Worm (Caenorhabditis elegans) whole organism, L1 larva: ENCODE data around the gene ooc-5.

Experiments used
- C04F5.9 ChIP-seq: sonication (generic microtip); optimal IDR thresholded peaks from 2 replicates; lab custom pipeline; 2016; ENCODE audit warnings: missing genetic modification characterization, missing compliant biosample characterization
- C16A3.4 ChIP-seq: fragments of 150-350 bp; optimal IDR thresholded peaks from 2 replicates; lab custom pipeline; 2014; ENCODE audit warnings: missing biosample characterization, missing genetic modification characterization
- F16B12.6 ChIP-seq: fragments of 150-350 bp; optimal IDR thresholded peaks from 2 replicates; lab custom pipeline; 2014; ENCODE audit warnings: missing biosample characterization, missing genetic modification characterization
- Y116A8C.19 ChIP-seq: sonication (generic microtip); optimal IDR thresholded peaks from 2 replicates; lab custom pipeline; 2016; ENCODE audit warnings: missing compliant biosample characterization, missing genetic modification characterization, borderline replicate concordance
- aly-2 ChIP-seq: fragments of 150-350 bp; optimal IDR thresholded peaks from 2 replicates; lab custom pipeline; 2014; ENCODE audit warnings: missing biosample characterization, missing genetic modification characterization
- ama-1 ChIP-seq: fragments of 150-350 bp; optimal IDR thresholded peaks from 2 replicates; lab custom pipeline; 2014
- ceh-82 ChIP-seq, 3 experiments: fragments of 150-350 bp in 1 of 3; sonication (generic microtip) in 2 of 3; optimal IDR thresholded peaks; 2 replicates each; lab custom pipeline; 2014 to 2017; ENCODE audit warnings: missing biosample characterization in 3 of 3, missing genetic modification characterization in 3 of 3
- dpl-1 ChIP-seq, 3 experiments: fragments of 150-350 bp in 2 of 3; sonication (generic microtip) in 1 of 3; optimal IDR thresholded peaks; 2 replicates each; lab custom pipeline; 2014 to 2017; ENCODE audit warnings: missing biosample characterization in 3 of 3, missing genetic modification characterization in 3 of 3, missing genetic modification reagents in 3 of 3
- efl-1 ChIP-seq, 4 experiments: fragments of 150-350 bp; optimal IDR thresholded peaks in 3 of 4; peaks in 1 of 4; 1 replicate in 1 of 4; 2 replicates in 3 of 4; lab custom pipeline; 2014; ENCODE audit warnings: missing biosample characterization in 2 of 4, missing genetic modification characterization in 2 of 4, missing genetic modification reagents in 2 of 4
- egl-27 ChIP-seq, 2 experiments: fragments of 150-350 bp in 1 of 2; sonication (generic microtip); optimal IDR thresholded peaks; 3 replicates each; lab custom pipeline; 2017 to 2018; ENCODE audit warnings: missing biosample characterization in 2 of 2, missing genetic modification characterization in 2 of 2, missing genetic modification reagents in 2 of 2
- ets-5 ChIP-seq: fragments of 200-800 bp; sonication (Bioruptor generic); IDR thresholded peaks from 2 replicates; pipeline ENCODE4 v1.3.6; 2022; ENCODE audit warnings: missing genetic modification characterization, missing compliant biosample characterization
- grh-1 ChIP-seq: fragments of 200-800 bp; sonication (Bioruptor generic); IDR thresholded peaks from 2 replicates; pipeline ENCODE4 v1.3.6; 2022; ENCODE audit warnings: missing genetic modification reagents, missing genetic modification characterization, missing compliant biosample characterization
- irx-1 ChIP-seq: sonication (generic microtip); optimal IDR thresholded peaks from 2 replicates; lab custom pipeline; 2016; ENCODE audit warnings: missing genetic modification characterization, missing compliant biosample characterization
- lin-13 ChIP-seq: fragments of 150-350 bp; optimal IDR thresholded peaks from 2 replicates; lab custom pipeline; 2014; ENCODE audit warnings: missing biosample characterization, missing genetic modification reagents, missing genetic modification characterization
- lin-14 ChIP-seq: fragments of 200-800 bp; sonication (Bioruptor generic); optimal IDR thresholded peaks from 2 replicates; lab custom pipeline; 2018; ENCODE audit warnings: mild to moderate bottlenecking, missing genetic modification characterization, moderate library complexity, missing compliant biosample characterization
- lin-35 ChIP-seq, 2 experiments: fragments of 150-350 bp; optimal IDR thresholded peaks; 2 replicates each; lab custom pipeline; 2014; ENCODE audit warnings: missing biosample characterization in 2 of 2, missing genetic modification characterization in 2 of 2, missing genetic modification reagents in 2 of 2
- lir-3 ChIP-seq: sonication (generic microtip); optimal IDR thresholded peaks from 2 replicates; lab custom pipeline; 2016; ENCODE audit warnings: mild to moderate bottlenecking, missing genetic modification characterization, moderate library complexity, missing compliant biosample characterization; ENCODE audit not compliant: poor library complexity
- lsy-2 ChIP-seq, 2 experiments: fragments of 150-350 bp; optimal IDR thresholded peaks; 2 replicates each; lab custom pipeline; 2014; ENCODE audit warnings: missing biosample characterization in 2 of 2, missing genetic modification characterization in 2 of 2
- mab-9 ChIP-seq: fragments of 200-800 bp; sonication (Bioruptor generic); IDR thresholded peaks from 2 replicates; pipeline ENCODE4 v1.3.6; 2022; ENCODE audit warnings: missing genetic modification reagents, missing genetic modification characterization, missing compliant biosample characterization
- mdl-1 ChIP-seq, 2 experiments: fragments of 150-350 bp; optimal IDR thresholded peaks; 2 replicates each; lab custom pipeline; 2014 to 2017; ENCODE audit warnings: missing biosample characterization in 2 of 2, missing genetic modification characterization in 2 of 2, inconsistent platforms in 1 of 2
- mef-2 ChIP-seq: fragments of 150-350 bp; optimal IDR thresholded peaks from 2 replicates; lab custom pipeline; 2014; ENCODE audit warnings: missing biosample characterization, missing genetic modification characterization
- nhr-12 ChIP-seq: sonication (generic microtip); optimal IDR thresholded peaks from 2 replicates; lab custom pipeline; 2017; ENCODE audit warnings: missing biosample characterization, missing genetic modification characterization
- nhr-19 ChIP-seq: fragments of 200-800 bp; sonication (Bioruptor generic); conservative IDR thresholded peaks from 2 replicates; pipeline ENCODE4 v1.3.6; 2022; ENCODE audit warnings: missing genetic modification characterization, missing compliant biosample characterization
- nhr-20 ChIP-seq: sonication (generic microtip); optimal IDR thresholded peaks from 2 replicates; lab custom pipeline; 2016; ENCODE audit warnings: mild to moderate bottlenecking, missing genetic modification characterization, missing compliant biosample characterization
- nhr-237 ChIP-seq: fragments of 150-350 bp; optimal IDR thresholded peaks from 2 replicates; lab custom pipeline; 2014; ENCODE audit warnings: missing biosample characterization, missing genetic modification characterization
- nhr-47 ChIP-seq: sonication (generic microtip); optimal IDR thresholded peaks from 2 replicates; lab custom pipeline; 2016; ENCODE audit warnings: mild to moderate bottlenecking, missing genetic modification characterization, moderate library complexity, missing compliant biosample characterization
- nhr-71 ChIP-seq: sonication (generic microtip); optimal IDR thresholded peaks from 2 replicates; lab custom pipeline; 2016; ENCODE audit warnings: mild to moderate bottlenecking, missing genetic modification characterization, moderate library complexity, missing compliant biosample characterization
- nhr-76 ChIP-seq: sonication (generic microtip); optimal IDR thresholded peaks from 2 replicates; lab custom pipeline; 2017; ENCODE audit warnings: missing biosample characterization, missing genetic modification characterization
- nhr-84 ChIP-seq: sonication (generic microtip); optimal IDR thresholded peaks from 2 replicates; lab custom pipeline; 2017; ENCODE audit warnings: missing biosample characterization, missing genetic modification characterization
- nhr-85 ChIP-seq: sonication (generic microtip); peaks from one replicate; lab custom pipeline; 2016; ENCODE audit warnings: missing genetic modification characterization, inconsistent platforms, missing compliant biosample characterization
- nhr-90 ChIP-seq: sonication (generic microtip); optimal IDR thresholded peaks from 2 replicates; lab custom pipeline; 2016; ENCODE audit warnings: mild to moderate bottlenecking, missing genetic modification characterization, missing compliant biosample characterization; ENCODE audit not compliant: poor library complexity
- pag-3 ChIP-seq: sonication (generic microtip); optimal IDR thresholded peaks from 2 replicates; lab custom pipeline; 2017; ENCODE audit warnings: missing genetic modification characterization, mild to moderate bottlenecking, missing compliant biosample characterization, antibody characterized with exemption, borderline replicate concordance; ENCODE audit not compliant: insufficient read depth
- pax-3 ChIP-seq: fragments of 200-800 bp; sonication (Bioruptor generic); optimal IDR thresholded peaks from 2 replicates; lab custom pipeline; 2018; ENCODE audit warnings: mild to moderate bottlenecking, missing genetic modification characterization, moderate library complexity, missing compliant biosample characterization
- rnt-1 ChIP-seq: sonication (generic microtip); optimal IDR thresholded peaks from 2 replicates; lab custom pipeline; 2016; ENCODE audit warnings: mild to moderate bottlenecking, missing genetic modification characterization, moderate library complexity, missing compliant biosample characterization
- skn-1 ChIP-seq: fragments of 150-350 bp; optimal IDR thresholded peaks from 2 replicates; lab custom pipeline; 2014; ENCODE audit warnings: missing biosample characterization, missing genetic modification characterization
- snpc-4 ChIP-seq: fragments of 150-350 bp; optimal IDR thresholded peaks from 2 replicates; lab custom pipeline; 2014; ENCODE audit warnings: missing biosample characterization, missing genetic modification characterization
- snu-23 ChIP-seq: sonication (generic microtip); optimal IDR thresholded peaks from 2 replicates; lab custom pipeline; 2016; ENCODE audit warnings: missing genetic modification characterization, missing compliant biosample characterization
- sox-4 ChIP-seq: sonication (generic microtip); optimal IDR thresholded peaks from 2 replicates; lab custom pipeline; 2016; ENCODE audit warnings: missing genetic modification characterization, missing compliant biosample characterization
- sptf-1 ChIP-seq: fragments of 150-350 bp; optimal IDR thresholded peaks from 2 replicates; lab custom pipeline; 2014; ENCODE audit warnings: missing biosample characterization, missing genetic modification characterization
- sup-37 ChIP-seq: fragments of 200-800 bp; sonication (Bioruptor generic); optimal IDR thresholded peaks from 2 replicates; lab custom pipeline; 2018; ENCODE audit warnings: mild to moderate bottlenecking, missing genetic modification characterization, missing compliant biosample characterization
- swsn-7 ChIP-seq: sonication (generic microtip); optimal IDR thresholded peaks from 2 replicates; lab custom pipeline; 2016; ENCODE audit warnings: missing genetic modification characterization, missing compliant biosample characterization
- tbx-2 ChIP-seq: sonication (generic microtip); optimal IDR thresholded peaks from 2 replicates; lab custom pipeline; 2016; ENCODE audit warnings: missing genetic modification characterization, missing compliant biosample characterization
- tlp-1 ChIP-seq: fragments of 150-350 bp; optimal IDR thresholded peaks from 2 replicates; lab custom pipeline; 2014; ENCODE audit warnings: missing biosample characterization, missing genetic modification characterization
- unc-30 ChIP-seq: sonication (generic microtip); optimal IDR thresholded peaks from 2 replicates; lab custom pipeline; 2017; ENCODE audit warnings: missing biosample characterization, missing genetic modification characterization
- unc-86 ChIP-seq: sonication (generic microtip); optimal IDR thresholded peaks from 2 replicates; lab custom pipeline; 2016; ENCODE audit warnings: missing genetic modification characterization, missing compliant biosample characterization
- vab-15 ChIP-seq: sonication (generic microtip); optimal IDR thresholded peaks from 2 replicates; lab custom pipeline; 2017; ENCODE audit warnings: missing genotype, mild to moderate bottlenecking, missing genetic modification characterization, missing compliant biosample characterization
- ztf-11 ChIP-seq, 2 experiments: sonication (generic microtip); optimal IDR thresholded peaks; 2 replicates each; lab custom pipeline; 2016 to 2017; ENCODE audit warnings: missing genetic modification characterization in 2 of 2, missing biosample characterization in 1 of 2, missing compliant biosample characterization in 1 of 2

Gene ooc-5

ce11 chrII:8964835-8965234, 28.1 kb upstream of the ooc-5 start, which contains the start of the genes ndub-3 and C18E9.2:
Gene ndub-3 (minus strand): TSS chrII:8964890.
Gene C18E9.2 (plus strand): TSS chrII:8965006.
- no peak for TF ChIP-seq vab-15 (tag; lab: Kevin White, UChicago)
- TF ChIP-seq mdl-1 (tag; optimal IDR thresholded peaks at IDR 0.05; lab: Kevin White, UChicago): peak in 1 of 2 experiments; percentile 24
- peak; percentile 13 to 75 for TF ChIP-seq lsy-2 (tag; optimal IDR thresholded peaks at IDR 0.05; lab: Kevin White, UChicago)
- no peak for TF ChIP-seq tlp-1
- no peak for TF ChIP-seq nhr-76
- TF ChIP-seq F16B12.6 (tag; lab: Kevin White, UChicago): no peak
- peak in 2 of 3 experiments; percentile 4 to 64 for TF ChIP-seq ceh-82 (tag; optimal IDR thresholded peaks at IDR 0.05; lab: Kevin White, UChicago)
- peak; percentile 55 for TF ChIP-seq C16A3.4 (tag; lab: Kevin White, UChicago)
- TF ChIP-seq sup-37: no peak
- no peak for TF ChIP-seq nhr-20 (tag; lab: Kevin White, UChicago)
- TF ChIP-seq ama-1: no peak
- peak; percentile 1 for TF ChIP-seq nhr-47 (tag; lab: Kevin White, UChicago)
- peak; percentile 6 for TF ChIP-seq tbx-2 (tag; lab: Kevin White, UChicago)
- peak; percentile 26 for TF ChIP-seq rnt-1
- no peak for TF ChIP-seq swsn-7 (tag; lab: Kevin White, UChicago)
- TF ChIP-seq lin-14 (GFP tag; lab: Kevin White, UChicago): peak; percentile 50
- TF ChIP-seq nhr-71 (tag; lab: Kevin White, UChicago): peak; percentile 33
- TF ChIP-seq sox-4 (tag; lab: Kevin White, UChicago): no peak
- TF ChIP-seq lin-35 (GFP tag; optimal IDR thresholded peaks at IDR 0.05; lab: Kevin White, UChicago): peak; percentile 59 to 79
- TF ChIP-seq dpl-1 (GFP tag; optimal IDR thresholded peaks at IDR 0.05; lab: Kevin White, UChicago): peak; percentile 38 to 66 (median 56)
- peak; percentile 66 to 67 for TF ChIP-seq efl-1 (optimal IDR thresholded peaks at IDR 0.05; lab: Kevin White, UChicago)
- TF ChIP-seq efl-1 (GFP tag; optimal IDR thresholded peaks at IDR 0.05 in 1 of 2; lab: Kevin White, UChicago): peak; percentile 48 to 95
- TF ChIP-seq snu-23 (GFP tag; lab: Kevin White, UChicago): peak; percentile 32
- TF ChIP-seq egl-27 (tag; optimal IDR thresholded peaks at IDR 0.05; lab: Kevin White, UChicago): no peak
- no peak for TF ChIP-seq Y116A8C.19 (tag; lab: Kevin White, UChicago)

ce11 chrII:8969251-8970183, 23.4 kb upstream of the ooc-5 start, which contains the start of the genes szy-20 and C18E9.5:
Gene szy-20 (minus strand): TSS chrII:8969333.
Gene C18E9.5 (plus strand): TSS chrII:8969980.
- TF ChIP-seq snpc-4 (tag; lab: Kevin White, UChicago) (peak; percentile 78), nhr-84 (tag; lab: Kevin White, UChicago) (no peak), C04F5.9 (tag; lab: Kevin White, UChicago) (peak; percentile 75), pax-3 (tag; lab: Kevin White, UChicago) (peak; percentile 66), aly-2 (tag; lab: Kevin White, UChicago) (peak; percentile 72), nhr-12 (tag; lab: Kevin White, UChicago) (no peak), grh-1 (GFP tag; lab: Robert Waterston, UW) (peak; percentile 63), nhr-237 (tag; lab: Kevin White, UChicago) (peak; percentile 16), unc-86 (tag; lab: Kevin White, UChicago) (peak; percentile 87), nhr-76 (no peak), lin-13 (GFP tag; lab: Kevin White, UChicago) (peak; percentile 82), dpl-1 (GFP tag; optimal IDR thresholded peaks at IDR 0.05; lab: Kevin White, UChicago) (peak; percentile 97 to 98 (median 98)), snu-23 (GFP tag; lab: Kevin White, UChicago) (peak; percentile 89), rnt-1 (peak; percentile 91), ztf-11 (tag; optimal IDR thresholded peaks at IDR 0.05; lab: Kevin White, UChicago) (peak in 1 of 2 experiments; percentile 68), nhr-90 (tag; lab: Kevin White, UChicago) (peak; percentile 80), mab-9 (GFP tag; lab: Robert Waterston, UW) (peak; percentile 62; the same call in 1 of the 2 replicates), lir-3 (peak; percentile 36), nhr-71 (tag; lab: Kevin White, UChicago) (peak; percentile 93), nhr-19 (GFP tag; lab: Robert Waterston, UW) (peak; percentile 88), irx-1 (tag; lab: Kevin White, UChicago) (peak; percentile 83), unc-30 (tag; lab: Kevin White, UChicago) (no peak), lin-14 (GFP tag; lab: Kevin White, UChicago) (peak; percentile 90), pag-3 (tag; lab: Kevin White, UChicago) (no peak), nhr-85 (tag; lab: Kevin White, UChicago) (peak; percentile 88), mef-2 (tag; lab: Kevin White, UChicago) (no peak), skn-1 (tag; lab: Kevin White, UChicago) (peak; percentile 47), ets-5 (no peak), sptf-1 (tag; lab: Kevin White, UChicago) (no peak), ama-1 (no peak)
